Fruit fly (Drosophila melanogaster) whole organism, wandering third instar larva: ENCODE data around the gene CG6325.

Experiments
- CG9705 ChIP-seq: fragments of 200-800 bp; sonication (Bioruptor generic); optimal IDR thresholded peaks from 2 replicates; lab custom pipeline; 2018; ENCODE audit warnings: missing biosample characterization, mild to moderate bottlenecking, missing genetic modification characterization
- Dfd ChIP-seq: fragments of >200 bp; optimal IDR thresholded peaks from 2 replicates; lab custom pipeline; 2017; ENCODE audit warnings: missing biosample characterization, missing genetic modification characterization
- HLH106 ChIP-seq: fragments of 200-800 bp; optimal IDR thresholded peaks from 3 replicates; lab custom pipeline; 2019; ENCODE audit warnings: missing biosample characterization, mild to moderate bottlenecking, missing genetic modification characterization, moderate library complexity
- Hr78 ChIP-seq: fragments of >200 bp; optimal IDR thresholded peaks from 2 replicates; lab custom pipeline; 2017; ENCODE audit warnings: missing biosample characterization, missing genetic modification characterization
- Jra ChIP-seq: sonication (Bioruptor generic); optimal IDR thresholded peaks from 2 replicates; lab custom pipeline; 2016; ENCODE audit warnings: missing biosample characterization, missing genetic modification characterization
- br ChIP-seq: fragments of 200-800 bp; sonication (Bioruptor generic); optimal IDR thresholded peaks from 2 replicates; lab custom pipeline; 2016; ENCODE audit warnings: missing biosample characterization, missing genetic modification characterization
- brk ChIP-seq: fragments of 200-800 bp; sonication (Bioruptor generic); optimal IDR thresholded peaks from 2 replicates; lab custom pipeline; 2016; ENCODE audit warnings: missing biosample characterization, mild to moderate bottlenecking, missing genetic modification characterization
- dsf ChIP-seq: sonication (Bioruptor generic); optimal IDR thresholded peaks from 2 replicates; lab custom pipeline; 2016; ENCODE audit warnings: missing biosample characterization, missing genetic modification characterization, borderline replicate concordance
- foxo ChIP-seq, 2 experiments: fragments of 200-800 bp; sonication (Bioruptor generic); optimal IDR thresholded peaks; 2 replicates in 1 of 2; 3 replicates in 1 of 2; lab custom pipeline; 2016 to 2017; ENCODE audit warnings: missing biosample characterization in 2 of 2, missing genetic modification characterization in 2 of 2
- pan ChIP-seq: fragments of >200 bp; optimal IDR thresholded peaks from 2 replicates; lab custom pipeline; 2017
- psq ChIP-seq: fragments of 200-800 bp; sonication (Bioruptor generic); optimal IDR thresholded peaks from 3 replicates; lab custom pipeline; 2017; ENCODE audit warnings: missing biosample characterization, mild to moderate bottlenecking, missing genetic modification characterization, moderate library complexity
- usp ChIP-seq: fragments of >200 bp; optimal IDR thresholded peaks from 2 replicates; lab custom pipeline; 2017; ENCODE audit warnings: missing biosample characterization, missing genetic modification characterization

- no peak for TF ChIP-seq foxo (GFP tag; optimal IDR thresholded peaks at IDR 0.05; lab: Kevin White, UChicago)
- no peak for TF ChIP-seq Dfd (GFP tag; lab: Kevin White, UChicago)
- no peak for TF ChIP-seq Hr78
- TF ChIP-seq usp (GFP tag; lab: Kevin White, UChicago), result no peak
- TF ChIP-seq psq (GFP tag; lab: Kevin White, UChicago), result no peak
- no peak for TF ChIP-seq CG9705
- no peak for TF ChIP-seq brk (GFP tag; lab: Kevin White, UChicago)
- TF ChIP-seq pan, result no peak
- no peak for TF ChIP-seq br (GFP tag; lab: Kevin White, UChicago)
- TF ChIP-seq HLH106 (tag; lab: Kevin White, UChicago), result no peak
- no peak for TF ChIP-seq Jra (GFP tag; lab: Kevin White, UChicago)
- TF ChIP-seq dsf, result no peak
These were observed 38.8 kb downstream of the CG6325 start for dm6 chr3R:10368251-10368650.
